Worm (Caenorhabditis elegans): ENCODE measurements around the gene idpb-4.

ce11 chrII:8704413-8704874 is 32.9 kb downstream of the idpb-4 start, which contains the start of gene prx-5:
- TF ChIP-seq aly-2 (tag; optimal IDR thresholded peaks at IDR 0.05) (no peak), egl-13 (tag; optimal IDR thresholded peaks at IDR 0.05) (no peak), lin-39 (tag; optimal IDR thresholded peaks at IDR 0.05) (no peak), ets-5 (GFP tag; IDR thresholded peaks at IDR 0.05) (no peak)
